Fruit fly (Drosophila melanogaster) whole organism: Measurements from ENCODE around the gene trbd.

Source experiments
- CG8478 ChIP-seq: fragments of >200 bp; optimal IDR thresholded peaks from 2 replicates; lab custom pipeline; 2018; ENCODE audit warnings: inconsistent platforms
- pan ChIP-seq: fragments of >200 bp; optimal IDR thresholded peaks from 2 replicates; lab custom pipeline; 2017

DNA sequence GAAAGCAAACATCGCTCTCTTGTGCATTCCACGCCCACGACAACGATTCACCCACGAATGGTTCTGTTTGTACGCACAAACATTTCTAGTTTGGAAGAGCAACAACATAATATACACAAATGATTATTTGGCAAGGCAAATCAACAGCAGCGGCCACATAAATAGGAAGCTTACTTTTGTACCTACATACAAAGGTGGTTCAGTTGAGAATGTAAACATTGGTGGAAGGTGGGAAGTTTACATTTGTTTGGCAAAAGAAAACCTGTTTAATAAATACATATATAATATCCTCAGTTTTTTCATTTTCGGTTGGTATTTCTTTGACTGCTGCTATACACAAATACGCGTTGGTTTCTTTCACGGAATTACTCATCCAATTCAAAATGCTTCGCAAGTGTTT is 8.3 kb downstream of the trbd start:
- TF ChIP-seq CG8478 (lab: Kevin White, UChicago): no peak
- TF ChIP-seq pan (lab: Kevin White, UChicago): no peak
